Worm (Caenorhabditis elegans) whole organism, young adult: Measurements from ENCODE around the gene C38H2.2.

Experiments
- B0035.1 ChIP-seq: sonication (generic microtip); optimal IDR thresholded peaks from 2 replicates; lab custom pipeline; 2016; ENCODE audit warnings: missing genetic modification characterization, mild to moderate bottlenecking, missing compliant biosample characterization, missing genotype, missing genetic modification reagents
- B0261.1 ChIP-seq: sonication (generic microtip); optimal IDR thresholded peaks from 2 replicates; lab custom pipeline; 2016; ENCODE audit warnings: mild to moderate bottlenecking, missing genetic modification characterization, moderate library complexity, missing compliant biosample characterization
- C06A6.2 ChIP-seq: fragments of 200-800 bp; sonication (Bioruptor generic); conservative IDR thresholded peaks from 2 replicates; pipeline ENCODE4 v1.3.6; 2022; ENCODE audit warnings: missing genetic modification characterization, missing compliant biosample characterization
- F23B12.7 ChIP-seq: sonication (generic microtip); optimal IDR thresholded peaks from 2 replicates; lab custom pipeline; 2017; ENCODE audit warnings: missing genetic modification characterization, mild to moderate bottlenecking, missing compliant biosample characterization, antibody characterized with exemption, moderate library complexity; ENCODE audit not compliant: insufficient read depth
- F33H1.4 ChIP-seq: fragments of 200-800 bp; sonication (Bioruptor generic); IDR thresholded peaks from 2 replicates; pipeline ENCODE4 v1.3.6; 2022; ENCODE audit warnings: missing genetic modification reagents, missing genetic modification characterization, missing compliant biosample characterization
- F49E8.2 ChIP-seq: sonication (generic microtip); optimal IDR thresholded peaks from 3 replicates; lab custom pipeline; 2017; ENCODE audit warnings: missing genetic modification characterization, mild to moderate bottlenecking, missing compliant biosample characterization, antibody characterized with exemption, moderate library complexity; ENCODE audit not compliant: insufficient read depth
- F52B5.7 ChIP-seq: sonication (generic microtip); optimal IDR thresholded peaks from 2 replicates; lab custom pipeline; 2016; ENCODE audit warnings: mild to moderate bottlenecking, missing genetic modification characterization, missing compliant biosample characterization
- K11D2.4 ChIP-seq: fragments of 200-800 bp; sonication (Bioruptor generic); IDR thresholded peaks from 2 replicates; pipeline ENCODE4 v1.3.6; 2022; ENCODE audit warnings: missing genetic modification reagents, missing genetic modification characterization, missing compliant biosample characterization
- K12H6.12 ChIP-seq: fragments of 200-800 bp; sonication (Bioruptor generic); optimal IDR thresholded peaks from 2 replicates; lab custom pipeline; 2018; ENCODE audit warnings: mild to moderate bottlenecking, missing genetic modification characterization, missing compliant biosample characterization
- T26A5.8 ChIP-seq: sonication (generic microtip); optimal IDR thresholded peaks from 2 replicates; lab custom pipeline; 2016; ENCODE audit warnings: missing genetic modification characterization, missing compliant biosample characterization
- Y53G8AR.9 ChIP-seq: fragments of 200-800 bp; sonication (Bioruptor generic); conservative IDR thresholded peaks from 2 replicates; pipeline ENCODE4 v1.3.6; 2022; ENCODE audit warnings: missing genetic modification reagents, missing genetic modification characterization, missing compliant biosample characterization
- ZK185.1 ChIP-seq: sonication (generic microtip); optimal IDR thresholded peaks from 2 replicates; lab custom pipeline; 2016; ENCODE audit warnings: mild to moderate bottlenecking, missing genetic modification characterization, missing compliant biosample characterization; ENCODE audit not compliant: poor library complexity, severe bottlenecking
- ama-1 ChIP-seq, 3 experiments: fragments of 150-350 bp in 1 of 3; sonication (generic microtip) in 2 of 3; optimal IDR thresholded peaks; 2 replicates each; lab custom pipeline; 2014 to 2018; ENCODE audit warnings: missing biosample characterization in 2 of 3, missing genetic modification characterization in 2 of 3, missing genetic modification reagents in 2 of 3
- athp-1 ChIP-seq: sonication (generic microtip); optimal IDR thresholded peaks from 2 replicates; lab custom pipeline; 2017; ENCODE audit warnings: mild to moderate bottlenecking, missing genetic modification characterization, missing compliant biosample characterization
- attf-5 ChIP-seq: fragments of 200-800 bp; sonication (Bioruptor generic); optimal IDR thresholded peaks from 2 replicates; lab custom pipeline; 2018; ENCODE audit warnings: mild to moderate bottlenecking, missing genetic modification characterization, missing compliant biosample characterization
- ceh-91 ChIP-seq: fragments of 200-800 bp; sonication (Bioruptor generic); IDR thresholded peaks from 2 replicates; pipeline ENCODE4 v1.3.6; 2022; ENCODE audit warnings: missing genetic modification reagents, missing genetic modification characterization, missing compliant biosample characterization
- fkh-3 ChIP-seq: sonication (generic microtip); optimal IDR thresholded peaks from 2 replicates; lab custom pipeline; 2016; ENCODE audit warnings: mild to moderate bottlenecking, missing genetic modification characterization, missing compliant biosample characterization
- hlh-26 ChIP-seq: fragments of 200-800 bp; sonication (Bioruptor generic); conservative IDR thresholded peaks from 2 replicates; pipeline ENCODE4 v1.3.6; 2022; ENCODE audit warnings: missing genetic modification reagents, missing genetic modification characterization, missing compliant biosample characterization
- hmg-1.2 ChIP-seq: fragments of 200-800 bp; sonication (Bioruptor generic); IDR thresholded peaks from 2 replicates; pipeline ENCODE4 v1.3.6; 2022; ENCODE audit warnings: missing genetic modification reagents, missing genetic modification characterization, missing compliant biosample characterization
- hsf-1 ChIP-seq: fragments of 200-800 bp; sonication (Bioruptor generic); IDR thresholded peaks from 2 replicates; pipeline ENCODE4 v1.3.6; 2022; ENCODE audit warnings: missing genetic modification reagents, missing genetic modification characterization, missing compliant biosample characterization
- let-607 ChIP-seq, 2 experiments: fragments of 200-800 bp in 1 of 2; sonication (Bioruptor generic) in 1 of 2; sonication (generic microtip) in 1 of 2; optimal IDR thresholded peaks; 2 replicates each; lab custom pipeline; 2016 to 2018; ENCODE audit warnings: mild to moderate bottlenecking in 2 of 2, missing compliant biosample characterization in 2 of 2, missing genetic modification characterization in 2 of 2, moderate library complexity in 2 of 2, missing genotype in 1 of 2
- lin-26 ChIP-seq: fragments of 200-800 bp; sonication (Bioruptor generic); IDR thresholded peaks from 2 replicates; pipeline ENCODE4 v1.3.6; 2022; ENCODE audit warnings: missing genetic modification reagents, missing genetic modification characterization, missing compliant biosample characterization
- lin-35 ChIP-seq, 3 experiments: fragments of 150-350 bp in 2 of 3; sonication (generic microtip) in 1 of 3; optimal IDR thresholded peaks; 2 replicates each; lab custom pipeline; 2014 to 2018; ENCODE audit warnings: missing biosample characterization in 3 of 3, missing genetic modification characterization in 3 of 3, missing genetic modification reagents in 3 of 3
- lin-54 ChIP-seq: fragments of 200-800 bp; sonication (Bioruptor generic); optimal IDR thresholded peaks from 2 replicates; lab custom pipeline; 2018; ENCODE audit warnings: mild to moderate bottlenecking, missing genetic modification characterization, missing compliant biosample characterization
- lir-1 ChIP-seq: fragments of 200-800 bp; sonication (Bioruptor generic); conservative IDR thresholded peaks from 2 replicates; pipeline ENCODE4 v1.3.6; 2022; ENCODE audit warnings: missing genetic modification reagents, missing genetic modification characterization, missing compliant biosample characterization
- lsy-27 ChIP-seq: sonication (generic microtip); optimal IDR thresholded peaks from 2 replicates; lab custom pipeline; 2017; ENCODE audit warnings: missing genetic modification characterization, mild to moderate bottlenecking, missing compliant biosample characterization, antibody characterized with exemption, missing genotype, borderline replicate concordance; ENCODE audit not compliant: insufficient read depth
- madf-10 ChIP-seq: sonication (generic microtip); optimal IDR thresholded peaks from 2 replicates; lab custom pipeline; 2016; ENCODE audit warnings: mild to moderate bottlenecking, missing genetic modification characterization, missing compliant biosample characterization
- madf-6 ChIP-seq: fragments of 200-800 bp; sonication (Bioruptor generic); IDR thresholded peaks from 2 replicates; pipeline ENCODE4 v1.3.6; 2022; ENCODE audit warnings: missing genetic modification reagents, missing genetic modification characterization, missing compliant biosample characterization
- madf-8 ChIP-seq: fragments of 200-800 bp; sonication (Bioruptor generic); conservative IDR thresholded peaks from 2 replicates; pipeline ENCODE4 v1.3.6; 2022; ENCODE audit warnings: missing genetic modification reagents, missing genetic modification characterization, missing compliant biosample characterization
- mcd-1 ChIP-seq: fragments of 200-800 bp; sonication (Bioruptor generic); IDR thresholded peaks from 2 replicates; pipeline ENCODE4 v1.3.6; 2022; ENCODE audit warnings: missing genetic modification reagents, missing genetic modification characterization, missing compliant biosample characterization
- mel-28 ChIP-seq: sonication (generic microtip); optimal IDR thresholded peaks from 2 replicates; lab custom pipeline; 2016; ENCODE audit warnings: borderline replicate concordance, mild to moderate bottlenecking, missing genetic modification characterization, missing compliant biosample characterization
- mxl-1 ChIP-seq: sonication (generic microtip); optimal IDR thresholded peaks from 2 replicates; lab custom pipeline; 2016; ENCODE audit warnings: missing genetic modification characterization, missing compliant biosample characterization
- nfya-2 ChIP-seq: fragments of 200-800 bp; sonication (Bioruptor generic); IDR thresholded peaks from 2 replicates; pipeline ENCODE4 v1.3.6; 2022; ENCODE audit warnings: missing genetic modification reagents, missing genetic modification characterization, missing compliant biosample characterization
- nhr-120 ChIP-seq: fragments of 200-800 bp; sonication (Bioruptor generic); IDR thresholded peaks from 2 replicates; pipeline ENCODE4 v1.3.6; 2022; ENCODE audit warnings: missing genetic modification characterization, missing compliant biosample characterization
- nhr-27 ChIP-seq: fragments of 200-800 bp; sonication (Bioruptor generic); optimal IDR thresholded peaks from 2 replicates; lab custom pipeline; 2018; ENCODE audit warnings: mild to moderate bottlenecking, missing genetic modification characterization, moderate library complexity, missing compliant biosample characterization
- nhr-80 ChIP-seq: sonication (generic microtip); optimal IDR thresholded peaks from 2 replicates; lab custom pipeline; 2016; ENCODE audit warnings: missing genetic modification characterization, missing compliant biosample characterization
- nhr-90 ChIP-seq: sonication (generic microtip); optimal IDR thresholded peaks from 2 replicates; lab custom pipeline; 2016; ENCODE audit warnings: missing genotype, mild to moderate bottlenecking, missing genetic modification characterization, missing compliant biosample characterization
- rcor-1 ChIP-seq: fragments of 200-800 bp; sonication (Bioruptor generic); IDR thresholded peaks from 2 replicates; pipeline ENCODE4 v1.3.6; 2022; ENCODE audit warnings: missing genetic modification reagents, missing genetic modification characterization, missing compliant biosample characterization
- rec-8 ChIP-seq, 2 experiments: sonication (generic microtip); optimal IDR thresholded peaks; 2 replicates each; lab custom pipeline; 2016; ENCODE audit warnings: mild to moderate bottlenecking in 2 of 2, missing genetic modification characterization in 2 of 2, missing genetic modification reagents in 2 of 2, missing genotype in 2 of 2, missing biosample characterization in 1 of 2, missing compliant biosample characterization in 1 of 2, moderate library complexity in 1 of 2
- snpc-1.3 ChIP-seq: sonication (generic microtip); optimal IDR thresholded peaks from 2 replicates; lab custom pipeline; 2017; ENCODE audit warnings: missing genetic modification characterization, mild to moderate bottlenecking, missing compliant biosample characterization, antibody characterized with exemption, moderate library complexity, missing genotype, missing genetic modification reagents; ENCODE audit not compliant: insufficient read depth
- snpc-4 ChIP-seq, 5 experiments: fragments of 150-350 bp in 1 of 5; sonication (generic microtip) in 4 of 5; optimal IDR thresholded peaks; 2 replicates each; lab custom pipeline; 2014 to 2018; ENCODE audit warnings: missing genetic modification characterization in 5 of 5, missing biosample characterization in 3 of 5, antibody characterized with exemption in 2 of 5, mild to moderate bottlenecking in 2 of 5, missing compliant biosample characterization in 2 of 5, missing genotype in 2 of 5, moderate library complexity in 2 of 5, missing genetic modification reagents in 1 of 5
- tbp1 ChIP-seq: fragments of 200-800 bp; sonication (Bioruptor generic); optimal IDR thresholded peaks from 2 replicates; lab custom pipeline; 2018; ENCODE audit warnings: mild to moderate bottlenecking, missing genetic modification characterization, missing compliant biosample characterization
- tlf-1 ChIP-seq: fragments of 200-800 bp; sonication (Bioruptor generic); optimal IDR thresholded peaks from 2 replicates; lab custom pipeline; 2018; ENCODE audit warnings: mild to moderate bottlenecking, missing genetic modification characterization, missing compliant biosample characterization
- ztf-18 ChIP-seq: sonication (generic microtip); optimal IDR thresholded peaks from 2 replicates; lab custom pipeline; 2016; ENCODE audit warnings: missing genotype, mild to moderate bottlenecking, missing genetic modification characterization, missing compliant biosample characterization
- ztf-25 ChIP-seq: fragments of 200-800 bp; sonication (Bioruptor generic); IDR thresholded peaks from 2 replicates; pipeline ENCODE4 v1.3.6; 2022; ENCODE audit warnings: missing genetic modification reagents, missing genetic modification characterization, missing compliant biosample characterization

Gene C38H2.2

ce11 chrIII:10407198-10407663 is 25.7 kb downstream of the C38H2.2 start, which contains the start of gene hat-1 (continued):
- no peak for TF ChIP-seq nhr-120
- TF ChIP-seq madf-8 (GFP tag; lab: Robert Waterston, UW) = peak; percentile 84
- TF ChIP-seq madf-10 = peak; percentile 79
- peak; percentile 56 for TF ChIP-seq snpc-4 (GFP tag; optimal IDR thresholded peaks at IDR 0.05; lab: Kevin White, UChicago)
- peak in 3 of 4 experiments; percentile 79 to 86 (median 80) for TF ChIP-seq snpc-4 (tag; optimal IDR thresholded peaks at IDR 0.05; lab: Kevin White, UChicago)
- TF ChIP-seq hmg-1.2 = peak; percentile 100
- TF ChIP-seq C06A6.2 = peak; percentile 89
- peak; percentile 49 for TF ChIP-seq mel-28 (tag; lab: Kevin White, UChicago)
- no peak for TF ChIP-seq lsy-27
- TF ChIP-seq tbp1 = peak; percentile 75
- TF ChIP-seq lin-54 (GFP tag; lab: Kevin White, UChicago) = peak; percentile 96
- TF ChIP-seq mcd-1 (GFP tag; lab: Robert Waterston, UW) = peak; percentile 97
- peak; percentile 63 for TF ChIP-seq F23B12.7
- no peak for TF ChIP-seq mxl-1 (tag; lab: Kevin White, UChicago)
- TF ChIP-seq K11D2.4 (GFP tag; lab: Robert Waterston, UW) = peak; percentile 94
- peak in 1 of 2 experiments; percentile 55 for TF ChIP-seq rec-8 (tag; optimal IDR thresholded peaks at IDR 0.05; lab: Kevin White, UChicago)
- TF ChIP-seq T26A5.8 (tag; lab: Kevin White, UChicago) = no peak
- peak; percentile 93 for TF ChIP-seq ceh-91 (GFP tag; lab: Robert Waterston, UW)
- no peak for TF ChIP-seq hlh-26 (GFP tag; lab: Robert Waterston, UW)
- TF ChIP-seq snpc-1.3 (tag; lab: Kevin White, UChicago) = peak; percentile 82
- peak; percentile 84 for TF ChIP-seq hsf-1 (GFP tag; lab: Robert Waterston, UW)
- 0 out of 2 replicates have a peak, but pooled peaks have one; percentile 43 for TF ChIP-seq lin-26
- TF ChIP-seq F49E8.2 (tag; lab: Kevin White, UChicago) = peak; percentile 79
- peak; percentile 89 for TF ChIP-seq K12H6.12
- TF ChIP-seq fkh-3 (tag; lab: Kevin White, UChicago) = no peak
- TF ChIP-seq tlf-1 (GFP tag; lab: Kevin White, UChicago) = peak; percentile 96
- peak; percentile 4 to 92 (median 49) for TF ChIP-seq lin-35 (GFP tag; optimal IDR thresholded peaks at IDR 0.05; lab: Kevin White, UChicago)
- TF ChIP-seq rcor-1 = peak; percentile 95

- TF ChIP-seq B0261.1 (tag; lab: Kevin White, UChicago) (no peak), nfya-2 (GFP tag; lab: Robert Waterston, UW) (no peak), mcd-1 (GFP tag; lab: Robert Waterston, UW) (peak; percentile 88), F33H1.4 (GFP tag; lab: Robert Waterston, UW) (0 out of 2 replicates have a peak, but pooled peaks have one; percentile 9), athp-1 (tag; lab: Kevin White, UChicago) (peak; percentile 48), F52B5.7 (tag; lab: Kevin White, UChicago) (peak; percentile 39), hsf-1 (GFP tag; lab: Robert Waterston, UW) (no peak), B0035.1 (peak; percentile 11), lir-1 (GFP tag; lab: Robert Waterston, UW) (no peak), ztf-18 (peak; percentile 25), K11D2.4 (GFP tag; lab: Robert Waterston, UW) (no peak), Y53G8AR.9 (GFP tag; lab: Robert Waterston, UW) (0 out of 2 replicates have a peak, but pooled peaks have one; percentile 23), nhr-80 (tag; lab: Kevin White, UChicago) (peak; percentile 28), ama-1 (optimal IDR thresholded peaks at IDR 0.05; lab: Kevin White, UChicago) (peak; percentile 41), ama-1 (GFP tag; optimal IDR thresholded peaks at IDR 0.05; lab: Kevin White, UChicago) (no peak), let-607 (tag; optimal IDR thresholded peaks at IDR 0.05; lab: Kevin White, UChicago) (peak in 1 of 2 experiments; percentile 40), lin-35 (GFP tag; optimal IDR thresholded peaks at IDR 0.05; lab: Kevin White, UChicago) (peak in 1 of 3 experiments; percentile 42), nhr-27 (no peak), ztf-25 (GFP tag; lab: Robert Waterston, UW) (no peak), nhr-90 (peak; percentile 19), attf-5 (peak; percentile 69), madf-6 (GFP tag; lab: Robert Waterston, UW) (no peak), ZK185.1 (tag; lab: Kevin White, UChicago) (peak; percentile 26)
These were observed 34.2 kb downstream of the C38H2.2 start, which contains the start of gene ymel-1 for ce11 chrIII:10415822-10416221. TSS of gene ymel-1 (plus strand) at chrIII:10416139.
